Worm (Caenorhabditis elegans) whole organism, midembryonic: ENCODE data around the gene Y25C1A.13.
"Not testable (repeated sequence)": the region's sequence is repeated elsewhere in the genome, so short reads cannot be mapped to it uniquely, and the experiment has no call there.

ENCODE experiments used
- T22C8.4 ChIP-seq: fragments of 200-800 bp; sonication (Bioruptor generic); IDR thresholded peaks from 2 replicates; pipeline ENCODE4 v1.3.6; 2022; ENCODE audit warnings: missing genetic modification characterization, missing compliant biosample characterization
- cog-1 ChIP-seq: sonication (generic microtip); optimal IDR thresholded peaks from 2 replicates; lab custom pipeline; 2016; ENCODE audit warnings: missing genetic modification characterization, missing compliant biosample characterization
- flt-1 ChIP-seq: fragments of 200-800 bp; sonication (Bioruptor generic); IDR thresholded peaks from 2 replicates; pipeline ENCODE4 v1.3.6; 2022; ENCODE audit warnings: missing genetic modification characterization, missing compliant biosample characterization
- klf-2 ChIP-seq: fragments of 200-800 bp; sonication (Bioruptor generic); conservative IDR thresholded peaks from 2 replicates; pipeline ENCODE4 v1.3.6; 2022; ENCODE audit warnings: missing genetic modification reagents, missing genetic modification characterization, missing compliant biosample characterization
- med-1 ChIP-seq: sonication (generic microtip); optimal IDR thresholded peaks from 2 replicates; lab custom pipeline; 2017; ENCODE audit warnings: missing genetic modification characterization, mild to moderate bottlenecking, missing compliant biosample characterization, antibody characterized with exemption, missing genetic modification reagents; ENCODE audit not compliant: insufficient read depth
- ref-1 ChIP-seq: fragments of 200-800 bp; sonication (Bioruptor generic); conservative IDR thresholded peaks from 2 replicates; pipeline ENCODE4 v1.3.6; 2022; ENCODE audit warnings: missing genetic modification reagents, missing genetic modification characterization, missing compliant biosample characterization
- tab-1 ChIP-seq: fragments of 200-800 bp; sonication (Bioruptor generic); IDR thresholded peaks from 2 replicates; pipeline ENCODE4 v1.3.6; 2022; ENCODE audit warnings: missing genetic modification characterization, missing compliant biosample characterization
- ztf-23 ChIP-seq: fragments of 200-800 bp; sonication (Bioruptor generic); IDR thresholded peaks from 2 replicates; pipeline ENCODE4 v1.3.6; 2022; ENCODE audit warnings: missing genetic modification reagents, missing genetic modification characterization, missing compliant biosample characterization
- ztf-29 ChIP-seq: fragments of 200-800 bp; sonication (Bioruptor generic); IDR thresholded peaks from 2 replicates; pipeline ENCODE4 v1.3.6; 2022; ENCODE audit warnings: missing genetic modification reagents, missing genetic modification characterization, missing compliant biosample characterization

Y25C1A.13 gene

DNA sequence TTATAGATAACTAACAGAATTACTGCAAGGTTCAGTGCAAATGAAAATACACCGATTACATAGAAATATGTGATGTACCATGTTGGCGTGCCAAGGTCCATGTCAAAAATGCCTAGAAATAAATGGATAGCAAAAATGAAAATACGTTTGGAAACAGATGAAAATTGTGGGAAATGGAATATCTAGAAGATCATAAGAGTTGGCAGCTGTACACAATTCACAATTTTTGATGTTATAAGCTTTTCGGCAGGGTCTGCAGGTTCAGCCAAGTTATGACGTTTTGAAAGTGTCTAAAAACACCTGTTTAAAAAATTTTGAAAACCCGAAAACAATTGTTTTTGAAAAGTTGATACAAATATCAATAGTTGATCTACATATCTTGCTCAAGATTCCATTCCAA, 33.5 kb upstream of the Y25C1A.13 start, which contains the start of gene sri-43:
Gene sri-43, minus strand, starts transcription at position 101 of the 400 bp plus-strand sequence.
- not testable (repeated sequence) for TF ChIP-seq tab-1 (GFP tag; lab: Robert Waterston, UW); ztf-29 (GFP tag; lab: Robert Waterston, UW); med-1 (GFP tag; lab: Kevin White, UChicago)

DNA sequence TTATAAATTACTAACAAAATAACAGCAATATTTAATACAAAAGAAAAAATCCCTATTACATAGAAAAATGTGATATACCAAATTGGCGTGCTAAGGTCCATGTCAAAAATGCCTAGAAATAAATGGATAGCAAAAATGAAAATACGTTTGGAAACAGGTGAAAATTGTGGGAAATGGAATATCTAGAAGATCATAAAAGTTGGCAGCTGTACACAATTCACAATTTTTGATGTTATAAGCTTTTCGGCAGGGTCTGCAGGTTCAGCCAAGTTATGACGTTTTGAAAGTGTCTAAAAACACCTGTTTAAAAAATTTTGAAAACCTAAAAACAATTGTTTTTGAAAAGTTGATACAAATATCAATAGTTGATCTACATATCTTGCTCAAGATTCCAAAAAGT, 31.8 kb upstream of the Y25C1A.13 start, which contains the start of gene sri-42:
Gene sri-42, minus strand, starts transcription at position 101 of the 400 bp plus-strand sequence.
- not testable (repeated sequence) for TF ChIP-seq klf-2, tab-1, T22C8.4 (GFP tag; lab: Robert Waterston, UW)

DNA sequence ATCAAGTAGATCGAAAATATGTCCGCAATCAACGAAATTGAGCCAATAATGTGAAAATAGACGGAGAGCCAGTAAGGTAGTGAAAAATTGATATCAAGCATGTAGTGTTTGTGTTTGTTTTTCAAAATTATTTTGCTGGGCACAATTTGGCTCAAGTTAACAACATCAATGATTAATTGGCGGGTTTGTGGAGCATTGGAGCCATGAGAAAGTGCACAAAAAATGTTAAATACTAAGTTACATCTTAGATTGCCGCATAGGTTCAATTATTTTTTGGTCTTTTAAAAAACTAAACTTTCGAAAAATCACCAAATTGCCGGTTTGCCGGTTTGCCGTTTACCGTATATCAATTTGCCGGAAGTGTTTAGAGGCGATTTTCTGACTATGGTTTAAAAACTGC, 26.8 kb upstream of the Y25C1A.13 start, which contains the start of gene sri-54:
Gene sri-54, minus strand, starts transcription at position 101 of the 400 bp plus-strand sequence.
- TF ChIP-seq cog-1 (tag; lab: Kevin White, UChicago) (no peak), tab-1 (GFP tag; lab: Robert Waterston, UW) (no peak), ztf-23 (GFP tag; lab: Robert Waterston, UW) (no peak), ztf-29 (GFP tag; lab: Robert Waterston, UW) (no peak), flt-1 (GFP tag; lab: Robert Waterston, UW) (no peak), klf-2 (GFP tag; lab: Robert Waterston, UW) (no peak), ref-1 (no peak), med-1 (GFP tag; lab: Kevin White, UChicago) (no peak), T22C8.4 (GFP tag; lab: Robert Waterston, UW) (no peak)

DNA sequence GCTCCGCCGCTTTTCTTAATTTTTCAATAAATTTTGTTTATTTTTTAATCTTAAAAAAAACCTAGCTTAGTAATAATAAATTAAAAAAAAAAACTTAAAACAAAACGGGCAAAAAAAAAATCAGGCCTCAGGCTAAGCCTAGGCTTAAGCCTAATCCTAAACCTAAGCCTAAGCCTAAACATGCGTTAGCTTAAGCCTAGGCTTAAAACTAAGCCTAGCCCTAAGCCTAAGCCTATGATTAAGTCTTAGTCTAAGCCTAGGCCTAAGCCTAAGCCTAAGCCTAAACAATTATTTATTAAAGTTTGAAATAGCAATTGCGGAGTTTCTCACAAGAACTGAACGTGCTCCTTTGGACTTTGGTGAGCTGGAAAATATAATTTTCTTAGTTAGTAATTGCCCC, 24.2 kb upstream of the Y25C1A.13 start:
- peak; percentile 20; the same call in 1 of the 2 replicates for TF ChIP-seq ztf-29 (GFP tag; lab: Robert Waterston, UW)
- no peak for TF ChIP-seq ztf-23 (GFP tag; lab: Robert Waterston, UW)

DNA sequence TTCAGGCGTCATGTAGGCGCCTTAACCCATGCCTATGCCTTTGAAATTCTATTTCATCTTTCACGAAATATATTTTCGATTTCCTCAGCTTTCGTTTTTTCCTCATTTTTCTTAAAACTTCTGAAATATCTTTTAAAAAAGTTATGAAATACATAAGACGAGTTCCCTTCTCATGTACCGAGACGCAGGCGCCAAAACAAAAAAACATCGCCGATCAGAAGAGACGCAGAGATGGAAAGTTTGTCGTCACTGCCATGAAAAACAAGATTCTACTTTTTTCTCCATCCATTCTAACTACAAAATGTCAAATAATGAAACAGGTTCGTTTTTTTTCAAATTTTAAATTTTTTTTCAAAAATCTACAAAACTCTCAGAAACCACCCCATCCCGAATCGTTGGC, 18.0 kb upstream of the Y25C1A.13 start, which contains the start of gene chil-24:
Gene chil-24, plus strand, starts transcription at position 156 of the 400 bp plus-strand sequence.
- no peak for TF ChIP-seq ref-1
- no peak for TF ChIP-seq T22C8.4 (GFP tag; lab: Robert Waterston, UW)
- no peak for TF ChIP-seq tab-1 (GFP tag; lab: Robert Waterston, UW)
- no peak for TF ChIP-seq ztf-23 (GFP tag; lab: Robert Waterston, UW)
- no peak for TF ChIP-seq med-1 (GFP tag; lab: Kevin White, UChicago)
- no peak for TF ChIP-seq ztf-29 (GFP tag; lab: Robert Waterston, UW)
- no peak for TF ChIP-seq klf-2 (GFP tag; lab: Robert Waterston, UW)
- TF ChIP-seq cog-1 (tag; lab: Kevin White, UChicago): no peak
- no peak for TF ChIP-seq flt-1 (GFP tag; lab: Robert Waterston, UW)

DNA sequence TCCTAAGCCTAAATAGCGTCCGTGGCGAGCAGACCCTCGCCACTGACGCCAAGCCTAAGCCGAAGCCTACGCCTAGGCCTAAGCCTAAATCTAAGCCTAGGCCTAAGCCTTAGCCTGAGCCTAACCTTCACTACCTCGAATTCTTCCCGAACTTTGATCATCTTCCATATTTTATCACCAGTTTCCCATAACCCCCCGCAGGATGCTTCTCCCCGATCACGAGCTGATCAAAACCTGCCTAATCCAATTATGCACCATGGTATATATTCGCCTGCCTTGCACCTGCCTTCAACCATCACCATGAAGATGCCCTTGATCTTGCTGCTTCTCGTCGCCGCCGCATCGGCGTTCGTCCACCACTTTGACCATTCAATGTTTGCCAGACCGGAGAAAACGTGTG, 15.7 kb upstream of the Y25C1A.13 start, which contains the start of gene ins-31:
Gene ins-31, plus strand, starts transcription at position 301 of the 400 bp plus-strand sequence.
- 0 out of 2 replicates have a peak, but pooled peaks have one; percentile 32 for TF ChIP-seq ztf-23 (GFP tag; lab: Robert Waterston, UW)

DNA sequence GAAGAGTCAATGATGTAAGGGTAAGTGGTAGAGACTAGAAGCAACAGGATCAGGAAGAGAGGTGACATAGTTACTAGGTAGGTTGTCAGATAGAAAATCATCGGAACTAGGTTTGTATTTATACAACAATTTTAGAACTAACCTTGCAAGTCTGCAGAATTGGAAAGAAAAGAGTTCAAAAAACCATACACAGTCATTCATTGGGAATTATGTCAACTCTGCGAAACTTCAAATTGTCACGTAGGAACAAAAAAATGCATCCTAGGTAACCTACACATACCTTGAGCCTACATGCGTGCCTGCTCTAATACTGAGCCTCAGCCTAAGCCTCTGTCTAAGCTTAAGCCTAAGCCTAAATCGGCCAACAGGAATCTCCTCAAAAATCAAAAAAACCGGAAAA, 15.3 kb upstream of the Y25C1A.13 start, which contains the start of gene ins-19:
Gene ins-19, minus strand, starts transcription at position 101 of the 400 bp plus-strand sequence.
- TF ChIP-seq cog-1 (tag; lab: Kevin White, UChicago): no peak
- TF ChIP-seq T22C8.4 (GFP tag; lab: Robert Waterston, UW): no peak
- TF ChIP-seq klf-2 (GFP tag; lab: Robert Waterston, UW): no peak
- no peak for TF ChIP-seq ztf-23 (GFP tag; lab: Robert Waterston, UW)
- TF ChIP-seq ztf-29 (GFP tag; lab: Robert Waterston, UW): no peak
- no peak for TF ChIP-seq tab-1 (GFP tag; lab: Robert Waterston, UW)
- no peak for TF ChIP-seq ref-1
- TF ChIP-seq med-1 (GFP tag; lab: Kevin White, UChicago): no peak
- TF ChIP-seq flt-1 (GFP tag; lab: Robert Waterston, UW): no peak

DNA sequence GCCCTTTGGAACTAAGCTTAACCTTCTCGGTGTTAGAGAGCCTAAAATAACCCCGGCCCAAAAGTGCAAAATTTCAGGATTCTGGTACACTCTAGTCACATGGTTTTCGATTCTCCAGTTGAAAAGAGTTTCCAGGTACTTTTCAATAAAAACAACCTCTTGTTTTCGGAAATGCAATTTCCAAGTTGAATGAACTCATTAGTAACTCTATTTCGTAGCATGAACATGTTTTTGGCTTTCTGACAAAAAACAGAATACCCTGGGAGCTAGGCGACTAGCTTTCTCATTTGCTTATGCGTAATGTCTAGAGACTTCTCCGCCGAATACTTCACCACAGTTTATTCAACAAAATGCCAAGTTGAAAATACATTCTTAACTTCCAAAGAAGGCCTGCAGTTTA, 12.2 kb upstream of the Y25C1A.13 start, which contains the start of gene srh-71:
Gene srh-71, plus strand, starts transcription at position 301 of the 400 bp plus-strand sequence.
- TF ChIP-seq ref-1 (no peak), ztf-23 (GFP tag; lab: Robert Waterston, UW) (no peak), tab-1 (GFP tag; lab: Robert Waterston, UW) (no peak), ztf-29 (GFP tag; lab: Robert Waterston, UW) (no peak), med-1 (GFP tag; lab: Kevin White, UChicago) (no peak), T22C8.4 (GFP tag; lab: Robert Waterston, UW) (no peak), cog-1 (tag; lab: Kevin White, UChicago) (no peak), flt-1 (GFP tag; lab: Robert Waterston, UW) (no peak), klf-2 (GFP tag; lab: Robert Waterston, UW) (no peak)

DNA sequence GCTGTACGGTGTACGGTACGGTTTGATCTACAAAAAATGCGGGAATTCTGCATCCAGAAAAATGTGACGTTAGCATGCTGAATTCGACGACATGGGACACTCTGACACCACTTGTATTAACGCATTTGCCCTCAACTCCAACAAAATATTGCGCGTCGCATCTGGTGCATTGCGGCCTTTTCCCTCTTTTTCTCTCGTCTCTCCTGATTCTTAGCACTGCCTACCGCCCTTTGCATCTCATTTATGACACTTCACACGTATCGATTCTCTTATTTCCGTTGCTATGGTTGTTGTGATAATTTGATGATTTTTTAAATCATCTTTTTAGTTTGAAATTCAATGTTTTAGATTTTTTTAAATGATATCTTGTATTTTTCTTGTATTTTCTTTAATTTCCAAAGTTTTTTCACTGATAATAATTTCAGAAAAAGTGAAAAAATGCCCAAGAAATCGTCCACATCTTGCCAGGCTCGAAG, 7.9 kb upstream of the Y25C1A.13 start, which contains the start of gene T10D4.6:
Gene T10D4.6, plus strand, starts transcription at position 426 of the 476 bp plus-strand sequence.
- TF ChIP-seq flt-1 (GFP tag; lab: Robert Waterston, UW) (no peak), cog-1 (tag; lab: Kevin White, UChicago) (peak; percentile 15), T22C8.4 (GFP tag; lab: Robert Waterston, UW) (peak; percentile 53)

DNA sequence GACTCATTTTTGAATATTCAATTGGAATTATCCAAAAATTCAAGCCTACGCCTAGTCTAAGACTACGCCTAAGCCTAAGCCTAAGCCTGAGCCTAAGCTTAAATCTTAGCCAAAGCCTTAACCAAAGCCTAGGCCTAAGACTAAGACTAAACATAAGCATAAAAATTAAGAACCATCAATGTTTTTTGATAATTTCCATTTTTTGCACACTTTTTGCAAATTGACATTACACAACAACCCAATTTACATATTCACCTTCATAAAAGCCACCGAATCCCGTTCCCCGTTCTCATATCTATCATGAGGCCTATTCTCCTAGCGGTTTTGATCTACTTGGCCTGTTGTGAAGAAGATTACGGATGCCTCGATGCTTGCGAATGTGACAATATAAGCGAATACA, 6.4 kb upstream of the Y25C1A.13 start, which contains the start of gene T10D4.7:
Gene T10D4.7, plus strand, starts transcription at position 301 of the 400 bp plus-strand sequence.
- TF ChIP-seq tab-1 (GFP tag; lab: Robert Waterston, UW) (no peak), cog-1 (tag; lab: Kevin White, UChicago) (no peak)
